Worm (Caenorhabditis elegans) whole organism, late embryonic: Measurements from ENCODE around the gene ZK1321.4.

Experiments
- C08G9.2 ChIP-seq: sonication (generic microtip); optimal IDR thresholded peaks from 2 replicates; lab custom pipeline; 2016; ENCODE audit warnings: mild to moderate bottlenecking, missing genetic modification characterization, moderate library complexity, missing compliant biosample characterization
- C38D4.7 ChIP-seq: fragments of 200-800 bp; sonication (Bioruptor generic); optimal IDR thresholded peaks from 2 replicates; lab custom pipeline; 2018; ENCODE audit warnings: mild to moderate bottlenecking, missing genetic modification characterization, moderate library complexity, missing compliant biosample characterization
- F13H6.1 ChIP-seq: sonication (generic microtip); optimal IDR thresholded peaks from 2 replicates; lab custom pipeline; 2016; ENCODE audit warnings: missing genetic modification characterization, missing compliant biosample characterization
- T23F11.4 ChIP-seq: fragments of 200-800 bp; sonication (Bioruptor generic); optimal IDR thresholded peaks from 2 replicates; lab custom pipeline; 2018; ENCODE audit warnings: mild to moderate bottlenecking, missing genetic modification characterization, missing compliant biosample characterization
- Y22D7AL.16 ChIP-seq: sonication (generic microtip); optimal IDR thresholded peaks from 2 replicates; lab custom pipeline; 2016; ENCODE audit warnings: missing genetic modification characterization, missing compliant biosample characterization
- ama-1 ChIP-seq: fragments of 150-350 bp; optimal IDR thresholded peaks from 2 replicates; lab custom pipeline; 2014
- ceh-14 ChIP-seq: sonication (generic microtip); optimal IDR thresholded peaks from 2 replicates; lab custom pipeline; 2016; ENCODE audit warnings: missing genotype, missing genetic modification characterization, missing compliant biosample characterization
- ceh-18 ChIP-seq: sonication (generic microtip); optimal IDR thresholded peaks from 2 replicates; lab custom pipeline; 2016; ENCODE audit warnings: missing genetic modification characterization, missing compliant biosample characterization
- ceh-19 ChIP-seq: fragments of 200-800 bp; sonication (Bioruptor generic); optimal IDR thresholded peaks from 2 replicates; lab custom pipeline; 2018; ENCODE audit warnings: mild to moderate bottlenecking, missing genetic modification characterization, missing compliant biosample characterization
- ceh-22 ChIP-seq: sonication (generic microtip); optimal IDR thresholded peaks from 2 replicates; lab custom pipeline; 2017; ENCODE audit warnings: missing biosample characterization, missing genetic modification characterization
- ceh-24 ChIP-seq: sonication (generic microtip); optimal IDR thresholded peaks from 2 replicates; lab custom pipeline; 2016; ENCODE audit warnings: mild to moderate bottlenecking, missing genetic modification characterization, missing compliant biosample characterization
- ceh-30 ChIP-seq: fragments of 150-350 bp; optimal IDR thresholded peaks from 2 replicates; lab custom pipeline; 2014; ENCODE audit warnings: missing biosample characterization, missing genetic modification characterization
- ceh-45 ChIP-seq: fragments of 200-800 bp; sonication (Bioruptor generic); IDR thresholded peaks from 2 replicates; pipeline ENCODE4 v1.3.6; 2022; ENCODE audit warnings: missing genetic modification reagents, missing genetic modification characterization, missing compliant biosample characterization
- elt-2 ChIP-seq: sonication (generic microtip); optimal IDR thresholded peaks from 2 replicates; lab custom pipeline; 2016; ENCODE audit warnings: missing genetic modification reagents, missing genetic modification characterization, missing compliant biosample characterization
- elt-4 ChIP-seq: sonication (generic microtip); optimal IDR thresholded peaks from 2 replicates; lab custom pipeline; 2016; ENCODE audit warnings: missing genetic modification characterization, missing compliant biosample characterization
- fax-1 ChIP-seq: sonication (generic microtip); optimal IDR thresholded peaks from 2 replicates; lab custom pipeline; 2016; ENCODE audit warnings: missing genotype, missing genetic modification characterization, missing compliant biosample characterization
- hlh-13 ChIP-seq: fragments of 200-800 bp; sonication (Bioruptor generic); optimal IDR thresholded peaks from 2 replicates; lab custom pipeline; 2018; ENCODE audit warnings: mild to moderate bottlenecking, missing genetic modification characterization, missing compliant biosample characterization
- hlh-8 ChIP-seq: sonication (generic microtip); optimal IDR thresholded peaks from 2 replicates; lab custom pipeline; 2016; ENCODE audit warnings: missing genotype, missing genetic modification characterization, missing compliant biosample characterization
- madf-2 ChIP-seq: sonication (generic microtip); optimal IDR thresholded peaks from 2 replicates; lab custom pipeline; 2017; ENCODE audit warnings: missing genetic modification characterization, missing compliant biosample characterization
- mec-3 ChIP-seq: sonication (generic microtip); optimal IDR thresholded peaks from 2 replicates; lab custom pipeline; 2016; ENCODE audit warnings: borderline replicate concordance, missing genetic modification characterization, missing compliant biosample characterization
- nfya-1 ChIP-seq: sonication (generic microtip); optimal IDR thresholded peaks from 2 replicates; lab custom pipeline; 2017; ENCODE audit warnings: missing genetic modification characterization, mild to moderate bottlenecking, missing compliant biosample characterization, antibody characterized with exemption, moderate library complexity
- nhr-11 ChIP-seq: fragments of 150-350 bp; optimal IDR thresholded peaks from 2 replicates; lab custom pipeline; 2014; ENCODE audit warnings: missing biosample characterization, missing genetic modification characterization
- npax-4 ChIP-seq: sonication (generic microtip); optimal IDR thresholded peaks from 2 replicates; lab custom pipeline; 2016; ENCODE audit warnings: missing genetic modification characterization, missing compliant biosample characterization
- pat-9 ChIP-seq: fragments of 200-800 bp; sonication (Bioruptor generic); optimal IDR thresholded peaks from 2 replicates; lab custom pipeline; 2018; ENCODE audit warnings: mild to moderate bottlenecking, missing genetic modification characterization, moderate library complexity, missing compliant biosample characterization
- pha-4 ChIP-seq: fragments of 150-350 bp; optimal IDR thresholded peaks from 2 replicates; lab custom pipeline; 2018; ENCODE audit warnings: missing biosample characterization, missing genetic modification reagents, missing genetic modification characterization
- pqm-1 ChIP-seq: sonication (generic microtip); optimal IDR thresholded peaks from 2 replicates; lab custom pipeline; 2016; ENCODE audit warnings: missing genetic modification characterization, missing compliant biosample characterization
- pros-1 ChIP-seq: fragments of 150-350 bp; optimal IDR thresholded peaks from 2 replicates; lab custom pipeline; 2014; ENCODE audit warnings: missing biosample characterization, missing genetic modification reagents, missing genetic modification characterization
- rnt-1 ChIP-seq: sonication (generic microtip); optimal IDR thresholded peaks from 2 replicates; lab custom pipeline; 2016; ENCODE audit warnings: missing genetic modification characterization, missing compliant biosample characterization
- sox-2 ChIP-seq: fragments of 200-800 bp; sonication (Bioruptor generic); IDR thresholded peaks from 2 replicates; pipeline ENCODE4 v1.3.6; 2022; ENCODE audit warnings: missing genetic modification reagents, missing genetic modification characterization, missing compliant biosample characterization
- sox-4 ChIP-seq: sonication (generic microtip); optimal IDR thresholded peaks from 2 replicates; lab custom pipeline; 2017; ENCODE audit warnings: mild to moderate bottlenecking, missing genetic modification characterization, inconsistent platforms, missing compliant biosample characterization
- tbx-2 ChIP-seq: sonication (generic microtip); optimal IDR thresholded peaks from 2 replicates; lab custom pipeline; 2016; ENCODE audit warnings: missing genetic modification characterization, missing compliant biosample characterization
- tbx-7 ChIP-seq: sonication (generic microtip); optimal IDR thresholded peaks from 2 replicates; lab custom pipeline; 2016; ENCODE audit warnings: missing genotype, missing genetic modification characterization, missing compliant biosample characterization
- unc-3 ChIP-seq, 2 experiments: fragments of 200-800 bp in 1 of 2; sonication (Bioruptor generic) in 1 of 2; sonication (generic microtip) in 1 of 2; conservative IDR thresholded peaks in 1 of 2; optimal IDR thresholded peaks in 1 of 2; 2 replicates each; pipeline versions ENCODE4 v1.3.6 to Lab custom; 2016 to 2022; ENCODE audit warnings: missing compliant biosample characterization in 2 of 2, missing genetic modification characterization in 2 of 2, missing genetic modification reagents in 1 of 2
- unc-42 ChIP-seq: sonication (generic microtip); optimal IDR thresholded peaks from 2 replicates; lab custom pipeline; 2016; ENCODE audit warnings: missing genotype, missing genetic modification characterization, missing compliant biosample characterization
- unc-55 ChIP-seq: sonication (generic microtip); optimal IDR thresholded peaks from 2 replicates; lab custom pipeline; 2017; ENCODE audit warnings: missing biosample characterization, missing genetic modification reagents, missing genetic modification characterization
- zip-5 ChIP-seq: sonication (generic microtip); optimal IDR thresholded peaks from 2 replicates; lab custom pipeline; 2016; ENCODE audit warnings: missing genetic modification characterization, missing compliant biosample characterization
- ztf-16 ChIP-seq: sonication (generic microtip); optimal IDR thresholded peaks from 2 replicates; lab custom pipeline; 2017; ENCODE audit warnings: missing genetic modification characterization, missing compliant biosample characterization

ZK1321.4 gene

DNA sequence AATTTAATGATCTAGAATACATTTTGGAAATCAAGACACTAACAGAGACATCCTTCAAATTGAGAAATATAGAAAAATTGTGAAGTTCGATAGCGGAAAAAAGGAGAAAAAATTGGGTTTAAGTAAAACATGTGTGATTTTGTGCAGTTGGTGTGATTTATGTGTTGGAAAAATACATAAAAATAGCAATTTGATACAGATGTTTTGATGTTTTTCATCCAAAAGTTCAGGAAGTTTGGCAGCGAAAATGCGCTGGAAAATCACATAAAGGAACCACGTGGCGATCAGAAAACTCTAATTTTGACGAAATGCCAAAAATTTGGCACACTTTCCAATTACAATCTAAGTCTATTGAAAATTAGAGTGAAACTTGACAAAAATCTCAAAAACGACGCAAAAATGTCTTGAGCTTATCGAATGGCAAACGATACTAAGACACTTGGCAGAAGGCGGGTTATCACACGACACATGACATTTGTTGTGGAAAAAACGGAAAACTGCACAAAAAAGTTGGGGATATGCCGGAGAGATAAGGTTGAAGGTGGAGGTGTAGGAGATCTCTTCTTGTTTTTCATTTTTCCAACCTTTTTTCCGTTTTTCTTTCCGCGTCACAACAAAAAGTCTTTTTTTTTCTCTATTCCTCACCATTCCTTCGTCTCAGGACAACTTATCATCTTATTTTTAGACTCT is at the start of gene ZK1321.4:
Gene ZK1321.4 (minus strand): TSS at position 51 of the 690 bp plus-strand sequence.
- TF ChIP-seq ztf-16 (tag; lab: Kevin White, UChicago) (no peak), unc-55 (GFP tag; lab: Kevin White, UChicago) (no peak), elt-4 (no peak), madf-2 (tag; lab: Kevin White, UChicago) (no peak), sox-4 (tag; lab: Kevin White, UChicago) (no peak), ceh-24 (tag; lab: Kevin White, UChicago) (no peak), pat-9 (tag; lab: Kevin White, UChicago) (no peak), zip-5 (no peak), ceh-30 (no peak), T23F11.4 (no peak), unc-3 (GFP tag; conservative IDR thresholded peaks at IDR 0.05; lab: Robert Waterston, UW) (no peak), unc-3 (tag; optimal IDR thresholded peaks at IDR 0.05; lab: Kevin White, UChicago) (no peak), pqm-1 (tag; lab: Kevin White, UChicago) (no peak), pros-1 (tag; lab: Kevin White, UChicago) (no peak), tbx-2 (no peak), hlh-13 (GFP tag; lab: Kevin White, UChicago) (no peak), ceh-45 (no peak), ama-1 (lab: Kevin White, UChicago) (no peak), npax-4 (tag; lab: Kevin White, UChicago) (no peak)
- TF ChIP-seq, all 69 proteins: peak for 0

DNA sequence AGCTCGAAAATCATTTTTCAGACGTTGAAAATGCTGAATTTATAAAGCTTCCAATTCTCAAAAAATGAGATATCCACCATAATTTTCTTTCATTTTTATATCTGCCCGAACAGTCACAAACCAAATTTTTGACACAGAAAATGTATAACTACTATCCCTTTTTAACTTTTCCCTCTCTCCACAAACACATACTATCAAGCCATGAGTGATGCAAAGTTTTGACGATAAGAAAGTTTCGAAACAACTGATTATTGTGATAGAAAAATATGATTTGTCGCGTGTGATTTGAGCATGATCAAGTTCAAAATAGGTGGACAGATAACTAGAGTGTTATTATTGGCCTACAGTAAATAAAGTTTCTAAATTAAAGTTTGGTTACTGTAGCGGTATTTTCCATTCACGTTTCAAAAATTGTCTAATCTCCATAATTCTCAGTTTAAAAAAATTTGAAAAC is 33.8 kb upstream of the ZK1321.4 start, which contains the start of gene cyp-13A8:
Gene cyp-13A8 (minus strand): TSS at position 51 of the 454 bp plus-strand sequence.
- TF ChIP-seq elt-2 (tag; lab: Kevin White, UChicago) (peak; percentile 32), Y22D7AL.16 (no peak)
- TF ChIP-seq, all 69 proteins: peak for 1

DNA sequence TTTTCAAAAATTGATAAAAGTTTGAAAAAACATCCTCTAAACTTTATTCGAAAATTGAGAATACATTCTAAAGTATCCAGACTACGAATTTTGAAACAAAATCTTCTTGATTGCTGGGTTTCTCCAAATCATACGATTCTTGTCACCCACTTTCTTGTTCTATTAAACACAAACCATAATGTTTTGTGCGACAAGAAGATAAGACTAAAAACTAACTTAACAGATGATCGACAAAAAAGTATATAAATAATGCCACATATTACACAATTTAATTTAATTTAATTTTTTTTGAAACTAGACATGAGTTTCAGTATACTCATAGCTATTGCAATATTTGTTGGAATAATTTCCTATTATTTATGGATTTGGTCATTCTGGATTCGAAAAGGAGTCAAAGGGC is 29.6 kb upstream of the ZK1321.4 start, which contains the start of gene cyp-13A7:
Gene cyp-13A7 (plus strand): TSS at position 301 of the 400 bp plus-strand sequence.
- TF ChIP-seq C38D4.7 (GFP tag; lab: Kevin White, UChicago) (no peak), tbx-7 (tag; lab: Kevin White, UChicago) (no peak), F13H6.1 (tag; lab: Kevin White, UChicago) (no peak), ama-1 (lab: Kevin White, UChicago) (no peak), pha-4 (tag; lab: Kevin White, UChicago) (no peak), nfya-1 (no peak), rnt-1 (tag; lab: Kevin White, UChicago) (no peak), fax-1 (tag; lab: Kevin White, UChicago) (no peak)

DNA sequence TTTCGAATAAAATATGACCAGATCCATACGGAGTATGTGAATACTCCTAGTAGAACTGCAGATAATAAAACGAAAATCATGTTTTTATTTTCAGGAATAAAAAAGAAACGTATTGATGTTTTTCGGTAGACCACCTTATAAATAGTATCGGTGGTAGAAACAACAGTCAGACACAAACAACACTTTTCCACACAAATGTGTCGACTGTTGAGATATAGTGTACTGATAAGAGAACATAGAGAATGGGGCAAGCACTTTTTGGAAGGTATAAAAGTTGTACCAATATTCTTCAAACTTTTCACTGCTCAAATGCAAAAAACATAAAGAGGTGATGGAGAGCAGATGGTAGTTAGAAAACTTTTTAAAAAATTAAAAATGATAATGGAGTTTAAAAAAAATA is 28.9 kb upstream of the ZK1321.4 start, which contains the start of gene cyp-13A6:
Gene cyp-13A6 (minus strand): TSS at position 180 of the 400 bp plus-strand sequence.
- TF ChIP-seq ceh-19 (GFP tag; lab: Kevin White, UChicago): no peak
- TF ChIP-seq ceh-22 (tag; lab: Kevin White, UChicago): no peak
- TF ChIP-seq ceh-18: no peak
- no peak for TF ChIP-seq unc-3 (GFP tag; conservative IDR thresholded peaks at IDR 0.05; lab: Robert Waterston, UW)
- TF ChIP-seq unc-3 (tag; optimal IDR thresholded peaks at IDR 0.05; lab: Kevin White, UChicago): no peak
- TF ChIP-seq mec-3 (tag; lab: Kevin White, UChicago): no peak
- TF ChIP-seq ama-1 (lab: Kevin White, UChicago): no peak
- no peak for TF ChIP-seq C08G9.2
- no peak for TF ChIP-seq sox-2 (GFP tag; lab: Robert Waterston, UW)
- no peak for TF ChIP-seq C38D4.7 (GFP tag; lab: Kevin White, UChicago)
- no peak for TF ChIP-seq hlh-8
- TF ChIP-seq elt-2 (tag; lab: Kevin White, UChicago): no peak
- no peak for TF ChIP-seq ceh-14 (tag; lab: Kevin White, UChicago)
- TF ChIP-seq unc-42 (tag; lab: Kevin White, UChicago): no peak
- TF ChIP-seq tbx-2: no peak
- TF ChIP-seq nhr-11 (tag; lab: Kevin White, UChicago): no peak
- TF ChIP-seq zip-5: no peak
- no peak for TF ChIP-seq pat-9 (tag; lab: Kevin White, UChicago)
- TF ChIP-seq npax-4 (tag; lab: Kevin White, UChicago): no peak
- TF ChIP-seq, all 69 proteins: peak for 0
